Fruit fly (Drosophila melanogaster): ENCODE measurements around the gene CAH2.

Gene CAH2

DNA sequence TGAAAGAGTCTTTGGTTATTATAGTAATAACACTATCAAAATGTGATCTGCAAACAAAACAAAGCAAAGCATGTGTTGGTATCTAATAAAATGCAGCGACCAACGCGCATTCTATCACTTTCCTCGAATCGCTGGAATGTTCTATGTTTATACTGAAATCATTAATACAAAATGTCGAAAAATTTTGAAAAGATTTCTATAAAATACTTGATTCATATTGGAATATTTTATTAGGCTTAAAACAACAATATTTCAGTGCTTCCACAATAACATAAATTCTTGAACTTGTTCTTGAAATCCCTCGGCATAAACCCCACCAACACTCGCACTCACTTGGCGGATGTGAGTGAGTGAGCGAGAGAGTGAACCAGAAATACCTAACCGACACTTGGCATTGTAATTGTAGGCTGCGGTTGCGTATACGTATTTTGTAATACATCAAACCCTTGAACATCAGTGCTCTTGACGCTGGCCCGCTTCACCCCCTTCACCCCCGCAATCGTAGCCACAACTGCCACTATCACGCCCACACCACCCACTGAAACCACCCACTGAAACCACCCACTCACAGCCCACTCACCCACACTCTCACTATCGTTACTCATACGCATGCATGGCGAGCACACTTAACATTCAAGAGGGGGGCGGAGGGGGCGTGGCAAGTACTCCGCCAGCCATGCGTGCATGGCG is 45.7 kb downstream of the CAH2 start (continued):
- TF ChIP-seq Ptx1 (GFP tag; IDR thresholded peaks at IDR 0.05) (peak; percentile 65), NFAT (GFP tag; IDR thresholded peaks at IDR 0.05) (no peak), CG12219 (GFP tag; optimal IDR thresholded peaks at IDR 0.05) (peak; percentile 43), CG14441 (GFP tag; IDR thresholded peaks at IDR 0.05) (peak; percentile 50; the same call in 1 of the 2 replicates), dmrt11E (tag; optimal IDR thresholded peaks at IDR 0.05) (no peak), CG8089 (GFP tag; optimal IDR thresholded peaks at IDR 0.05) (no peak), NK7.1 (GFP tag; optimal IDR thresholded peaks at IDR 0.05) (no peak), CG1602 (GFP tag; optimal IDR thresholded peaks at IDR 0.05) (no peak), CG12659 (GFP tag; optimal IDR thresholded peaks at IDR 0.05) (peak; percentile 7), twi (tag; optimal IDR thresholded peaks at IDR 0.05) (no peak), HLHmδ (GFP tag; optimal IDR thresholded peaks at IDR 0.05) (no peak), gsb-n (tag; optimal IDR thresholded peaks at IDR 0.05) (no peak), CG17361 (GFP tag; IDR thresholded peaks at IDR 0.05) (no peak), Stat92E (GFP tag; optimal IDR thresholded peaks at IDR 0.05) (no peak), HmgD (GFP tag; optimal IDR thresholded peaks at IDR 0.05) (no peak), CG14710 (tag; optimal IDR thresholded peaks at IDR 0.05) (no peak), pum (GFP tag; optimal IDR thresholded peaks at IDR 0.05) (no peak), CG2875 (GFP tag; optimal IDR thresholded peaks at IDR 0.05) (no peak), nerfin-2 (GFP tag; IDR thresholded peaks at IDR 0.05; ENCODE audit: partially characterized antibody) (no peak), pnt (GFP tag; optimal IDR thresholded peaks at IDR 0.05) (no peak), wdn (GFP tag; IDR thresholded peaks at IDR 0.05) (no peak), sqz (GFP tag; optimal IDR thresholded peaks at IDR 0.05) (no peak), CG10431 (GFP tag; optimal IDR thresholded peaks at IDR 0.05) (no peak), Usf (GFP tag; optimal IDR thresholded peaks at IDR 0.05) (no peak), CG18764 (GFP tag; optimal IDR thresholded peaks at IDR 0.05) (no peak), Poxn (GFP tag; IDR thresholded peaks at IDR 0.05) (no peak), repo (GFP tag; optimal IDR thresholded peaks at IDR 0.05) (no peak), CG5245 (GFP tag; optimal IDR thresholded peaks at IDR 0.05) (no peak), wor (GFP tag; IDR thresholded peaks at IDR 0.05) (0 out of 2 replicates have a peak, but pooled peaks have one; percentile 35), psq (GFP tag; optimal IDR thresholded peaks at IDR 0.05) (no peak), CG30020 (tag; optimal IDR thresholded peaks at IDR 0.05) (no peak), CG6254 (GFP tag; optimal IDR thresholded peaks at IDR 0.05) (no peak), Jarid2 (GFP tag; optimal IDR thresholded peaks at IDR 0.05) (no peak), lov (optimal IDR thresholded peaks at IDR 0.05) (no peak), lov (GFP tag; IDR thresholded peaks at IDR 0.05) (no peak), CG15601 (tag; optimal IDR thresholded peaks at IDR 0.05) (no peak), Side (GFP tag; optimal IDR thresholded peaks at IDR 0.05) (no peak), luna (GFP tag; optimal IDR thresholded peaks at IDR 0.05) (no peak), klu (GFP tag; IDR thresholded peaks at IDR 0.05) (no peak), bab2 (GFP tag; optimal IDR thresholded peaks at IDR 0.05) (no peak), Dref (GFP tag; IDR thresholded peaks at IDR 0.05) (no peak), Rfx (GFP tag; IDR thresholded peaks at IDR 0.05) (peak; percentile 65), bigmax (GFP tag; optimal IDR thresholded peaks at IDR 0.05) (no peak), ab (GFP tag; optimal IDR thresholded peaks at IDR 0.05) (no peak), CG13296 (GFP tag; optimal IDR thresholded peaks at IDR 0.05) (peak; percentile 31), B-H2 (GFP tag; optimal IDR thresholded peaks at IDR 0.05) (no peak), CG4360 (GFP tag; IDR thresholded peaks at IDR 0.05) (no peak), D19A (tag; optimal IDR thresholded peaks at IDR 0.05) (peak; percentile 56), ham (GFP tag; IDR thresholded peaks at IDR 0.05) (no peak), Oaz (GFP tag; IDR thresholded peaks at IDR 0.05) (no peak), CG34376 (GFP tag; optimal IDR thresholded peaks at IDR 0.05) (no peak)
